Worm (Caenorhabditis elegans): ENCODE results near the gene F10G2.2.
"Not testable (repeated sequence)": the region's sequence is repeated elsewhere in the genome, so short reads cannot be mapped to it uniquely, and the experiment has no call there.

The F10G2.2 gene

DNA sequence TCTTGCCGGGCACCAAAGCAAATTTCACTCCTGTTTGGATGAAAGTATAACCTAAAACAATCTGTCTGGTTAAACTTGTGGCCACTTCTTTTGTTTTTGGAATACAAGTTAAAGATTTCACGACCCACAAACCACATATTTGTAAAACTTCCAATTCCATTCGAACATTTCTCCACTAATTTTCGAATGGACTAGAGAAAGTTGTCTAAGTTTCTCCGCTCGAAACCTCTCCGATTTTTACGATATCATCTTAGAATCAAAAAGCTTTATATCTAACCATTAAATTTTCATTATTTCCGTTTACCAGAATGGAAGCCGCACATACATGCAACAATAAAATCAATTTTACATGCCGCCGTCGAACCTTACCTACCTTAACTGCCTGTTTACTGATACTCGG lies 32.5 kb upstream of the F10G2.2 start, which contains the start of gene F07G11.3:
TSS of gene F07G11.3 (plus strand) at position 301 of the 400 bp plus-strand sequence.
- no peak for TF ChIP-seq ama-1 (optimal IDR thresholded peaks at IDR 0.05)
- no peak for TF ChIP-seq lin-11 (tag; optimal IDR thresholded peaks at IDR 0.05)
- TF ChIP-seq nhr-6 (tag; optimal IDR thresholded peaks at IDR 0.05): no peak
- TF ChIP-seq R02D3.7 (tag; optimal IDR thresholded peaks at IDR 0.05): no peak
- TF ChIP-seq mbf-1 (tag; optimal IDR thresholded peaks at IDR 0.05): no peak
- TF ChIP-seq alr-1 (tag; optimal IDR thresholded peaks at IDR 0.05): no peak
- no peak for TF ChIP-seq snpc-4 (tag; optimal IDR thresholded peaks at IDR 0.05)
- TF ChIP-seq lin-13 (GFP tag; optimal IDR thresholded peaks at IDR 0.05): no peak
- no peak for TF ChIP-seq aly-2 (tag; optimal IDR thresholded peaks at IDR 0.05)
- TF ChIP-seq lin-39 (tag; optimal IDR thresholded peaks at IDR 0.05): no peak

DNA sequence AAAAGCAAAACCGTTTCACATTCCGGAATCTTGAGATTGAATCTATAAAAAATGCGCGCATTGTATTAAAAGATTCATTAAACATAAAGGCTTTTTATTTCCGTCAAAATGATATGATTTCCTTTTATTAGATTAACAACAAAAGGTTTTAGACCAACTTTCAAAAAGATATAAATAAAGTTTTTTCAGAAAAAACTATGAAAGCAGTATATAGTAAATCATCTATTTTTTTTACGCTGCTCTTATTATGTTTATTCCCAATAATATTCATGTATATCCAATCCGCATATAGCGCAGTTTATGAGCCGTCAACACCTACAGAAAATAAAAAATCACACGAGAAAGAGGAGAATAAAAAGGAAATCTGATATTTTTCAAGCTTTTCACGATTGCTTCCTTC lies 26.5 kb upstream of the F10G2.2 start, which contains the start of gene F07G11.2:
TSS of gene F07G11.2 (plus strand) at position 301 of the 400 bp plus-strand sequence.
- not testable (repeated sequence) for TF ChIP-seq ztf-1 (GFP tag; conservative IDR thresholded peaks at IDR 0.05); blmp-1 (tag; optimal IDR thresholded peaks at IDR 0.05; ENCODE audit: insufficient read depth); nhr-77 (tag; optimal IDR thresholded peaks at IDR 0.05)

- TF ChIP-seq Y55F3AM.14 (GFP tag; optimal IDR thresholded peaks at IDR 0.05): no peak
- TF ChIP-seq ama-1 (optimal IDR thresholded peaks at IDR 0.05): no peak
- TF ChIP-seq nhr-12 (tag; optimal IDR thresholded peaks at IDR 0.05): no peak
- no peak for TF ChIP-seq lin-11 (tag; optimal IDR thresholded peaks at IDR 0.05)
- no peak for TF ChIP-seq fos-1 (tag; optimal IDR thresholded peaks at IDR 0.05)
- TF ChIP-seq sma-9 (GFP tag; optimal IDR thresholded peaks at IDR 0.05): no peak
- TF ChIP-seq sma-9 (tag; optimal IDR thresholded peaks at IDR 0.05): no peak
- TF ChIP-seq ZK546.5 (tag; optimal IDR thresholded peaks at IDR 0.05): no peak
- TF ChIP-seq lsy-2 (tag; optimal IDR thresholded peaks at IDR 0.05): no peak
- no peak for TF ChIP-seq nhr-77 (tag; optimal IDR thresholded peaks at IDR 0.05)
- TF ChIP-seq elt-3 (tag; optimal IDR thresholded peaks at IDR 0.05): no peak
- TF ChIP-seq ceh-82 (tag; optimal IDR thresholded peaks at IDR 0.05): no peak
- no peak for TF ChIP-seq ztf-1 (GFP tag; conservative IDR thresholded peaks at IDR 0.05)
- no peak for TF ChIP-seq crh-2 (tag; optimal IDR thresholded peaks at IDR 0.05)
- TF ChIP-seq nhr-11 (tag; optimal IDR thresholded peaks at IDR 0.05): no peak
- no peak for TF ChIP-seq F13H6.1 (tag; optimal IDR thresholded peaks at IDR 0.05)
- no peak for TF ChIP-seq egl-27 (tag; optimal IDR thresholded peaks at IDR 0.05)
- TF ChIP-seq nhr-10 (tag; optimal IDR thresholded peaks at IDR 0.05): no peak
- TF ChIP-seq peb-1 (tag; optimal IDR thresholded peaks at IDR 0.05): no peak
- TF ChIP-seq nhr-129 (tag; optimal IDR thresholded peaks at IDR 0.05): no peak
Measured at ce11 chrV:7307089-7307488, 23.9 kb upstream of the F10G2.2 start, which contains the start of gene F07G11.1. F07G11.1 (plus strand) TSS chrV:7307389.

ce11 chrV:7313233-7313632 lies 17.7 kb upstream of the F10G2.2 start, which contains the start of gene srx-6:
srx-6 (minus strand) TSS chrV:7313333.
- no peak for TF ChIP-seq skn-1 (tag; optimal IDR thresholded peaks at IDR 0.05)
- TF ChIP-seq mdl-1 (tag; optimal IDR thresholded peaks at IDR 0.05): no peak
- TF ChIP-seq snpc-4 (tag; optimal IDR thresholded peaks at IDR 0.05): no peak
- TF ChIP-seq nhr-129 (tag; optimal IDR thresholded peaks at IDR 0.05): no peak
- TF ChIP-seq C34F6.9 (tag; optimal IDR thresholded peaks at IDR 0.05): no peak
- TF ChIP-seq nhr-77 (tag; optimal IDR thresholded peaks at IDR 0.05): no peak
- TF ChIP-seq ZK546.5 (tag; optimal IDR thresholded peaks at IDR 0.05): no peak
- TF ChIP-seq mbf-1 (tag; optimal IDR thresholded peaks at IDR 0.05): no peak
- no peak for TF ChIP-seq sma-3 (GFP tag; optimal IDR thresholded peaks at IDR 0.05)
- no peak for TF ChIP-seq ceh-16 (tag; optimal IDR thresholded peaks at IDR 0.05)
- TF ChIP-seq nhr-237 (tag; optimal IDR thresholded peaks at IDR 0.05): no peak
- TF ChIP-seq nhr-6 (tag; optimal IDR thresholded peaks at IDR 0.05): no peak
- no peak for TF ChIP-seq nhr-11 (tag; optimal IDR thresholded peaks at IDR 0.05)
- no peak for TF ChIP-seq lin-39 (tag; optimal IDR thresholded peaks at IDR 0.05)
- no peak for TF ChIP-seq lin-13 (GFP tag; optimal IDR thresholded peaks at IDR 0.05)
- TF ChIP-seq nhr-21 (tag; optimal IDR thresholded peaks at IDR 0.05): no peak

- TF ChIP-seq nhr-129 (tag; optimal IDR thresholded peaks at IDR 0.05) (no peak), nhr-12 (tag; optimal IDR thresholded peaks at IDR 0.05) (no peak), F13H6.1 (tag; optimal IDR thresholded peaks at IDR 0.05) (no peak), mbf-1 (tag; optimal IDR thresholded peaks at IDR 0.05) (no peak), mab-5 (tag; optimal IDR thresholded peaks at IDR 0.05) (no peak), skn-1 (tag; optimal IDR thresholded peaks at IDR 0.05) (no peak), crh-2 (tag; optimal IDR thresholded peaks at IDR 0.05) (no peak), nhr-23 (tag; optimal IDR thresholded peaks at IDR 0.05) (no peak), unc-55 (GFP tag; optimal IDR thresholded peaks at IDR 0.05) (no peak), alr-1 (tag; optimal IDR thresholded peaks at IDR 0.05) (no peak), dmd-4 (tag; optimal IDR thresholded peaks at IDR 0.05) (no peak), fos-1 (tag; optimal IDR thresholded peaks at IDR 0.05) (no peak), ceh-16 (tag; optimal IDR thresholded peaks at IDR 0.05) (no peak), egl-27 (tag; optimal IDR thresholded peaks at IDR 0.05) (no peak), unc-62 (GFP tag; optimal IDR thresholded peaks at IDR 0.05) (no peak), nhr-11 (tag; optimal IDR thresholded peaks at IDR 0.05) (no peak), mdl-1 (tag; optimal IDR thresholded peaks at IDR 0.05) (no peak), ZK546.5 (tag; optimal IDR thresholded peaks at IDR 0.05) (no peak), nhr-21 (tag; optimal IDR thresholded peaks at IDR 0.05) (no peak), lsy-2 (tag; optimal IDR thresholded peaks at IDR 0.05) (no peak)
Measured at ce11 chrV:7320909-7321308, 10.1 kb upstream of the F10G2.2 start, which contains the start of gene lmd-4. lmd-4 (minus strand) TSS chrV:7321009.
